Worm (Caenorhabditis elegans) whole organism, L2 larva: Measurements from ENCODE around the gene F22E5.2.

ENCODE experiments used
- aly-2 ChIP-seq: fragments of 150-350 bp; optimal IDR thresholded peaks from 2 replicates; lab custom pipeline; 2014; ENCODE audit warnings: missing biosample characterization, missing genetic modification characterization
- ceh-16 ChIP-seq: fragments of 150-350 bp; optimal IDR thresholded peaks from 2 replicates; lab custom pipeline; 2014; ENCODE audit warnings: missing biosample characterization, missing genetic modification characterization
- egl-27 ChIP-seq: sonication (generic microtip); optimal IDR thresholded peaks from 3 replicates; lab custom pipeline; 2017; ENCODE audit warnings: missing biosample characterization, missing genetic modification reagents, missing genetic modification characterization
- lin-39 ChIP-seq: fragments of 150-350 bp; optimal IDR thresholded peaks from 2 replicates; lab custom pipeline; 2014; ENCODE audit warnings: missing biosample characterization, missing genetic modification reagents, missing genetic modification characterization
- lsy-2 ChIP-seq, 2 experiments: fragments of 150-350 bp in 1 of 2; sonication (generic microtip) in 1 of 2; optimal IDR thresholded peaks; 2 replicates each; lab custom pipeline; 2014 to 2017; ENCODE audit warnings: missing biosample characterization in 2 of 2, missing genetic modification characterization in 2 of 2
- nhr-11 ChIP-seq: fragments of 150-350 bp; optimal IDR thresholded peaks from 2 replicates; lab custom pipeline; 2014; ENCODE audit warnings: missing biosample characterization, missing genetic modification characterization
- nhr-129 ChIP-seq: fragments of 150-350 bp; optimal IDR thresholded peaks from 2 replicates; lab custom pipeline; 2014; ENCODE audit warnings: missing biosample characterization, missing genetic modification characterization
- nhr-25 ChIP-seq: fragments of 150-350 bp; sonication (generic microtip); optimal IDR thresholded peaks from 3 replicates; lab custom pipeline; 2014; ENCODE audit warnings: missing biosample characterization, missing genetic modification characterization

DNA sequence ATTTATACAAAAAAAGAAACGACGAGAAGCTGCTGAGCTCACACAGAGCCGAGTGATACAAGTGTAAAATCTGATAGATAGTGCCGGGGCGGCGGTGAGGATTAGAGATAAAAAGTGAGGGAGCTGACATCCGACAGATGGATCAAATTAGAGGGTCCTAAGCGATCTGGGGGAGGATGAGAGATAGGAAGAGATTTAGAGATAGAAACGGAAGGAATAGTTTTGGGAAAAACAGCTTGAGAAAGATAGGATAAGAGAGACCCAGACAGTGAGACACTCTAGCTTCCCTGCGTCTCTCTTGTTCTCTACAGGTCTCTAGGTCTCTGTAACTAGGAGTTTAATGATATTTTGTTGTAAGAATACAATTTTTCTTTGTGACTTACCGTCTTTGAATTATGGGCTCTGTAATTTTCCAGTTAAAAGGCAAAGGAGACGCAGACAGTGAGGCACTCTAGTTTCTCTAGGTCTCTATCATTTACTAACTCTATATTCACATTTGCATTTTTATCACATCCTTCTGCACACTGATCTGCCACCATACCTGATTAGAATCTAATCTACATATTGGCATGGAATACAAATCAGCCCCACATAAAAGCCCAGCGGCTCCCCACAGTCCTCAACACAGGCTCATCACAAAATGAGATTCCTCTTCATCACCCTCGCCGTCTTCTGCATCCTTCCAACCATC lies 21.9 kb downstream of the F22E5.2 start, which contains the start of the genes sup-9 and nspf-1:
- TF ChIP-seq lin-39 (tag; lab: Kevin White, UChicago) (no peak), egl-27 (tag; lab: Kevin White, UChicago) (no peak), aly-2 (no peak), ceh-16 (tag; lab: Kevin White, UChicago) (no peak), lsy-2 (tag; optimal IDR thresholded peaks at IDR 0.05; lab: Kevin White, UChicago) (peak in 1 of 2 experiments; percentile 28), nhr-129 (tag; lab: Kevin White, UChicago) (no peak), nhr-11 (tag; lab: Kevin White, UChicago) (no peak), nhr-25 (tag; lab: Kevin White, UChicago) (no peak)
